Worm (Caenorhabditis elegans) whole organism, late embryonic: ENCODE data around the gene T05D4.2.
A peak's percentile ranks its signal among the peaks of the same experiment; 100 is the strongest.

Experiments used
- F13H6.1 ChIP-seq: sonication (generic microtip); optimal IDR thresholded peaks from 2 replicates; lab custom pipeline; 2016; ENCODE audit warnings: missing genetic modification characterization, missing compliant biosample characterization
- K09A11.1 ChIP-seq: sonication (generic microtip); optimal IDR thresholded peaks from 2 replicates; lab custom pipeline; 2017; ENCODE audit warnings: antibody characterized with exemption, mild to moderate bottlenecking, missing genetic modification characterization, missing compliant biosample characterization; ENCODE audit not compliant: insufficient read depth
- T23F11.4 ChIP-seq: fragments of 200-800 bp; sonication (Bioruptor generic); optimal IDR thresholded peaks from 2 replicates; lab custom pipeline; 2018; ENCODE audit warnings: mild to moderate bottlenecking, missing genetic modification characterization, missing compliant biosample characterization
- ceh-19 ChIP-seq: fragments of 200-800 bp; sonication (Bioruptor generic); optimal IDR thresholded peaks from 2 replicates; lab custom pipeline; 2018; ENCODE audit warnings: mild to moderate bottlenecking, missing genetic modification characterization, missing compliant biosample characterization
- ceh-2 ChIP-seq: sonication (generic microtip); optimal IDR thresholded peaks from 2 replicates; lab custom pipeline; 2016; ENCODE audit warnings: missing genotype, missing genetic modification characterization, missing compliant biosample characterization
- ceh-22 ChIP-seq: sonication (generic microtip); optimal IDR thresholded peaks from 2 replicates; lab custom pipeline; 2017; ENCODE audit warnings: missing biosample characterization, missing genetic modification characterization
- ceh-24 ChIP-seq: sonication (generic microtip); optimal IDR thresholded peaks from 2 replicates; lab custom pipeline; 2016; ENCODE audit warnings: mild to moderate bottlenecking, missing genetic modification characterization, missing compliant biosample characterization
- ceh-31 ChIP-seq: sonication (generic microtip); optimal IDR thresholded peaks from 2 replicates; lab custom pipeline; 2016; ENCODE audit warnings: missing genetic modification characterization, missing compliant biosample characterization
- ceh-34 ChIP-seq: sonication (generic microtip); optimal IDR thresholded peaks from 2 replicates; lab custom pipeline; 2016; ENCODE audit warnings: mild to moderate bottlenecking, missing genetic modification characterization, missing compliant biosample characterization
- ceh-6 ChIP-seq: fragments of 200-800 bp; sonication (Bioruptor generic); optimal IDR thresholded peaks from 2 replicates; lab custom pipeline; 2018; ENCODE audit warnings: mild to moderate bottlenecking, missing genetic modification characterization, missing compliant biosample characterization
- ceh-9 ChIP-seq: sonication (generic microtip); optimal IDR thresholded peaks from 2 replicates; lab custom pipeline; 2016; ENCODE audit warnings: mild to moderate bottlenecking, missing genetic modification characterization, inconsistent platforms, missing compliant biosample characterization
- dmd-4 ChIP-seq: sonication (generic microtip); optimal IDR thresholded peaks from 2 replicates; lab custom pipeline; 2016; ENCODE audit warnings: borderline replicate concordance, missing genetic modification characterization, missing compliant biosample characterization
- elt-2 ChIP-seq: sonication (generic microtip); optimal IDR thresholded peaks from 2 replicates; lab custom pipeline; 2016; ENCODE audit warnings: missing genetic modification reagents, missing genetic modification characterization, missing compliant biosample characterization
- elt-4 ChIP-seq: sonication (generic microtip); optimal IDR thresholded peaks from 2 replicates; lab custom pipeline; 2016; ENCODE audit warnings: missing genetic modification characterization, missing compliant biosample characterization
- eyg-1 ChIP-seq: sonication (generic microtip); optimal IDR thresholded peaks from 2 replicates; lab custom pipeline; 2016; ENCODE audit warnings: missing genotype, missing genetic modification characterization, missing compliant biosample characterization
- fkh-10 ChIP-seq: fragments of 150-350 bp; optimal IDR thresholded peaks from 2 replicates; lab custom pipeline; 2014; ENCODE audit warnings: missing biosample characterization, missing genetic modification reagents, missing genetic modification characterization
- hlh-13 ChIP-seq: fragments of 200-800 bp; sonication (Bioruptor generic); optimal IDR thresholded peaks from 2 replicates; lab custom pipeline; 2018; ENCODE audit warnings: mild to moderate bottlenecking, missing genetic modification characterization, missing compliant biosample characterization
- hlh-6 ChIP-seq: sonication (generic microtip); optimal IDR thresholded peaks from 2 replicates; lab custom pipeline; 2016; ENCODE audit warnings: missing genotype, missing genetic modification characterization, missing compliant biosample characterization
- hlh-8 ChIP-seq: sonication (generic microtip); optimal IDR thresholded peaks from 2 replicates; lab custom pipeline; 2016; ENCODE audit warnings: missing genotype, missing genetic modification characterization, missing compliant biosample characterization
- mec-3 ChIP-seq: sonication (generic microtip); optimal IDR thresholded peaks from 2 replicates; lab custom pipeline; 2016; ENCODE audit warnings: borderline replicate concordance, missing genetic modification characterization, missing compliant biosample characterization
- nfya-1 ChIP-seq: sonication (generic microtip); optimal IDR thresholded peaks from 2 replicates; lab custom pipeline; 2017; ENCODE audit warnings: missing genetic modification characterization, mild to moderate bottlenecking, missing compliant biosample characterization, antibody characterized with exemption, moderate library complexity
- pax-1 ChIP-seq: fragments of 150-350 bp; optimal IDR thresholded peaks from 2 replicates; lab custom pipeline; 2014; ENCODE audit warnings: missing biosample characterization, missing genetic modification characterization
- pha-2 ChIP-seq: sonication (generic microtip); optimal IDR thresholded peaks from 2 replicates; lab custom pipeline; 2017; ENCODE audit warnings: mild to moderate bottlenecking, missing genetic modification characterization, missing compliant biosample characterization
- ref-2 ChIP-seq: sonication (generic microtip); optimal IDR thresholded peaks from 2 replicates; lab custom pipeline; 2016; ENCODE audit warnings: missing genetic modification characterization, missing compliant biosample characterization
- sox-4 ChIP-seq: sonication (generic microtip); optimal IDR thresholded peaks from 2 replicates; lab custom pipeline; 2017; ENCODE audit warnings: mild to moderate bottlenecking, missing genetic modification characterization, inconsistent platforms, missing compliant biosample characterization
- tbx-2 ChIP-seq: sonication (generic microtip); optimal IDR thresholded peaks from 2 replicates; lab custom pipeline; 2016; ENCODE audit warnings: missing genetic modification characterization, missing compliant biosample characterization
- unc-3 ChIP-seq, 2 experiments: fragments of 200-800 bp in 1 of 2; sonication (Bioruptor generic) in 1 of 2; sonication (generic microtip) in 1 of 2; conservative IDR thresholded peaks in 1 of 2; optimal IDR thresholded peaks in 1 of 2; 2 replicates each; pipeline versions ENCODE4 v1.3.6 to Lab custom; 2016 to 2022; ENCODE audit warnings: missing compliant biosample characterization in 2 of 2, missing genetic modification characterization in 2 of 2, missing genetic modification reagents in 1 of 2
- unc-42 ChIP-seq: sonication (generic microtip); optimal IDR thresholded peaks from 2 replicates; lab custom pipeline; 2016; ENCODE audit warnings: missing genotype, missing genetic modification characterization, missing compliant biosample characterization
- unc-55 ChIP-seq: sonication (generic microtip); optimal IDR thresholded peaks from 2 replicates; lab custom pipeline; 2017; ENCODE audit warnings: missing biosample characterization, missing genetic modification reagents, missing genetic modification characterization
- zip-5 ChIP-seq: sonication (generic microtip); optimal IDR thresholded peaks from 2 replicates; lab custom pipeline; 2016; ENCODE audit warnings: missing genetic modification characterization, missing compliant biosample characterization

The T05D4.2 gene

ce11 chrIII:13530017-13530416 lies 32.9 kb downstream of the T05D4.2 start:
- TF ChIP-seq K09A11.1 (tag; lab: Kevin White, UChicago) (no peak), tbx-2 (tag; lab: Kevin White, UChicago) (peak; percentile 13), nfya-1 (tag; lab: Kevin White, UChicago) (peak; percentile 26), ceh-31 (tag; lab: Kevin White, UChicago) (peak; percentile 20), unc-42 (tag; lab: Kevin White, UChicago) (peak; percentile 21), ceh-22 (tag; lab: Kevin White, UChicago) (no peak)

DNA sequence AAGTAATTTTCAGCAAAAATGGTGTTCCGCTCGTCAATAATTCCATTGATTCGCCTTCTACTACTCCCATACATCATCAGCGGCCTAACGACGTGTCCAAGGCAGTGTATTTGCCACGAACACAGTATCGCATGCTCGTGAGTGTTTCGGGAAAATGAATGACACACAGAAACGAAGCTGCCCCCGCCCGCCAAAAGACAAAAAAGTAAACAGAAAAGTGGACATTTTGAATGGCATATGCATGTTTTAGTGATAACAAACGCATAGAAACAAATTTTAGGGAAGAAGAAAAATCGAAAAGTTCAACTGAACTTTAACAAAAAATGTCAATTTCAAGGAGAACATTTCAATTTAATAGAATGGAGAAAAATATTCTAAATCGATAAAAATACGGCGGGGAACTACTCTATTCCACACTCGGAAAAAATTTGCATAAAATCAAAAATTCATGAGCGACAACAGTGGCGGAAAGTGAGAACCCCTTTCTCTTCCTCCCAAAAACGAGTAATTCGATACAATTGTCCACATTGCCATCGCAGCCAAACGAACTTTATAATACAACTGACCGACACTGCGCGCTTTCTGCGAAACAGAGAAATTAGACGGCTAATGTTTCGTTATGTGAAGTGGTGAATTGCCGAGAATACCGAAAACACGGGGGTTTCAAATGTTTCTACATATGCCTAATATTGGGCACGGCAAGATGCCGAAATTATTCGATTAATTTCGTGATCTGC lies 34.2 kb downstream of the T05D4.2 start:
- TF ChIP-seq mec-3 (tag; lab: Kevin White, UChicago), result no peak
- TF ChIP-seq ceh-34, result peak; percentile 60
- TF ChIP-seq hlh-8 (tag; lab: Kevin White, UChicago), result no peak
- TF ChIP-seq ceh-2, result no peak
- no peak for TF ChIP-seq elt-4 (tag; lab: Kevin White, UChicago)
- no peak for TF ChIP-seq eyg-1 (tag; lab: Kevin White, UChicago)

- TF ChIP-seq unc-42 (tag; lab: Kevin White, UChicago) (no peak), nfya-1 (tag; lab: Kevin White, UChicago) (no peak), dmd-4 (tag; lab: Kevin White, UChicago) (no peak), ceh-2 (no peak), T23F11.4 (GFP tag; lab: Kevin White, UChicago) (no peak), F13H6.1 (tag; lab: Kevin White, UChicago) (no peak), pha-2 (peak; percentile 35), hlh-6 (tag; lab: Kevin White, UChicago) (no peak), tbx-2 (tag; lab: Kevin White, UChicago) (peak; percentile 13), unc-3 (GFP tag; conservative IDR thresholded peaks at IDR 0.05; lab: Robert Waterston, UW) (no peak), unc-3 (tag; optimal IDR thresholded peaks at IDR 0.05; lab: Kevin White, UChicago) (no peak)
These were observed 35.3 kb downstream of the T05D4.2 start, which contains the start of gene lron-13 for ce11 chrIII:13527424-13528097. Gene lron-13, plus strand, starts transcription at chrIII:13527438.

DNA sequence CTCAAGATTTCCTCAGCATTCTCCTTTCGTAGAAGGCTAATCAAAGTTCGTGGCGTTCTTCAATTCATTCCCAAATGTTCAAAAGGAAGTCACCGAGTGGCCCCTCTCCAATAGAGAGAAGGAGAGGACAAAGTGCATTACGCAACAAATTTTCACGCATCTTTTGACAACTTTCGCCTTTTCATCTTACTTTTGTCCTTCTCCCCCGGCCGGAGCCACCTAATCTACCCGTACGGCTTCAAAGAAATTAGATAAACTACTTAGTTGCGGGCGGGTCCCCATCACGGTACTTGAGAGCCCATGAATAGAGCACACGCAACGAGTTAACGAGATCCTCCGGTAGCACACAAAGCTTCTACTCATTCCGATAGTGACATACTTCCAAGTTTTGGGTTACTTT lies 36.2 kb downstream of the T05D4.2 start:
- no peak for TF ChIP-seq sox-4 (tag; lab: Kevin White, UChicago)
- TF ChIP-seq unc-42 (tag; lab: Kevin White, UChicago), result peak; percentile 92
- TF ChIP-seq fkh-10 (GFP tag; lab: Kevin White, UChicago), result peak; percentile 85

DNA sequence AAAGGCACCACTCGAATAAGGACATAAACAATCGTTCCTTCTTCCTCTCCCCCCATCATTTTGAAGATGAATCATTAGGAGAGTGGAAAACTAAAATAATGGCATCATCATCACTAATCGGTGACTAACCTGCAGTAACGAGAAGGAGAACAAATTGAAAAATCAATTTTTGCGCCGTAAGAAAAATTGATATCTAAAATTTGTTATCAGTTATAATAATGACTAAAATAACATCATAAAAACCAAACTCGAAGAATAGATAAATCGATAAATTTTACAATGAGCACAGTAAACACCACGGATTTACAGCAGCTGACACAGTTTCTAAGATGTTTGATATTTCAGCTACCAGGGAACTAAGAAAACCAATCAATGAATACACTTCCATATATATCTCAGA lies 36.7 kb downstream of the T05D4.2 start:
- TF ChIP-seq elt-2 (tag; lab: Kevin White, UChicago) (no peak), hlh-13 (no peak), ceh-19 (GFP tag; lab: Kevin White, UChicago) (no peak), ceh-9 (tag; lab: Kevin White, UChicago) (no peak), ceh-6 (GFP tag; lab: Kevin White, UChicago) (no peak), zip-5 (tag; lab: Kevin White, UChicago) (no peak), ceh-34 (no peak), ceh-24 (no peak), ceh-22 (tag; lab: Kevin White, UChicago) (no peak), hlh-8 (tag; lab: Kevin White, UChicago) (no peak), pax-1 (no peak), unc-55 (no peak), ref-2 (tag; lab: Kevin White, UChicago) (no peak)
